Fruit fly (Drosophila melanogaster) whole organism, embryonic: Measurements from ENCODE around the gene CG10863.
A peak's percentile ranks its signal among the peaks of the same experiment; 100 is the strongest.

Experiments
- Blimp-1 ChIP-seq: fragments of 200-800 bp; sonication (Bioruptor generic); optimal IDR thresholded peaks from 3 replicates; lab custom pipeline; 2018; ENCODE audit warnings: missing biosample characterization, missing genetic modification characterization, mild to moderate bottlenecking, moderate library complexity, missing genetic modification reagents
- BtbVII ChIP-seq: fragments of 200-800 bp; sonication (Bioruptor generic); optimal IDR thresholded peaks from 3 replicates; lab custom pipeline; 2017; ENCODE audit warnings: missing biosample characterization, mild to moderate bottlenecking, missing genetic modification characterization
- CG10209 ChIP-seq: fragments of 200-800 bp; sonication (Bioruptor generic); optimal IDR thresholded peaks from 3 replicates; lab custom pipeline; 2017; ENCODE audit warnings: missing biosample characterization, mild to moderate bottlenecking, missing genetic modification characterization, missing genetic modification reagents
- CG11085 ChIP-seq: fragments of 200-800 bp; sonication (Bioruptor generic); IDR thresholded peaks from 2 replicates; pipeline ENCODE4 v1.3.6; 2022; ENCODE audit warnings: missing biosample characterization, missing genetic modification characterization
- CG12104 ChIP-seq: fragments of 200-800 bp; sonication (Bioruptor generic); optimal IDR thresholded peaks from 3 replicates; lab custom pipeline; 2016; ENCODE audit warnings: missing biosample characterization, missing genetic modification characterization
- CG13123 ChIP-seq: fragments of 200-800 bp; sonication (Bioruptor generic); optimal IDR thresholded peaks from 2 replicates; lab custom pipeline; 2016; ENCODE audit warnings: missing biosample characterization, missing genetic modification characterization
- CG13424 ChIP-seq: fragments of 200-800 bp; sonication (Bioruptor generic); optimal IDR thresholded peaks from 2 replicates; lab custom pipeline; 2019; ENCODE audit warnings: missing biosample characterization, mild to moderate bottlenecking, missing genetic modification characterization, moderate library complexity
- CG15073 ChIP-seq: fragments of 200-800 bp; sonication (Bioruptor generic); optimal IDR thresholded peaks from 2 replicates; lab custom pipeline; 2016; ENCODE audit warnings: missing biosample characterization, missing genetic modification characterization
- CG15479 ChIP-seq: fragments of 200-800 bp; sonication (Bioruptor generic); optimal IDR thresholded peaks from 3 replicates; lab custom pipeline; 2019; ENCODE audit warnings: missing biosample characterization, mild to moderate bottlenecking, missing genetic modification characterization, moderate library complexity
- CG17186 ChIP-seq: fragments of 200-800 bp; sonication (Bioruptor generic); optimal IDR thresholded peaks from 3 replicates; lab custom pipeline; 2017; ENCODE audit warnings: missing biosample characterization, missing genetic modification reagents, missing genetic modification characterization
- CG17612 ChIP-seq: fragments of 200-800 bp; sonication (Bioruptor generic); IDR thresholded peaks from 2 replicates; pipeline ENCODE4 v1.3.6; 2022; ENCODE audit warnings: missing biosample characterization, missing genetic modification characterization
- CG17802 ChIP-seq: fragments of 200-800 bp; sonication (Bioruptor generic); optimal IDR thresholded peaks from 2 replicates; lab custom pipeline; 2018; ENCODE audit warnings: missing biosample characterization, mild to moderate bottlenecking, missing genetic modification characterization, moderate library complexity
- CG2199 ChIP-seq: fragments of 200-800 bp; sonication (Bioruptor generic); IDR thresholded peaks from 3 replicates; pipeline ENCODE4 v1.3.6; 2022; ENCODE audit warnings: missing biosample characterization, missing genetic modification characterization
- CG2712 ChIP-seq: fragments of 200-800 bp; optimal IDR thresholded peaks from 3 replicates; lab custom pipeline; 2019; ENCODE audit warnings: missing biosample characterization, mild to moderate bottlenecking, missing genetic modification characterization, moderate library complexity
- CG30403 ChIP-seq: fragments of 200-800 bp; sonication (Bioruptor generic); optimal IDR thresholded peaks from 3 replicates; lab custom pipeline; 2016; ENCODE audit warnings: missing biosample characterization, missing genetic modification characterization
- CG3163 ChIP-seq: fragments of 200-800 bp; sonication (Bioruptor generic); optimal IDR thresholded peaks from 3 replicates; lab custom pipeline; 2016; ENCODE audit warnings: missing biosample characterization, missing genetic modification characterization
- CG3281 ChIP-seq: fragments of 200-800 bp; sonication (Bioruptor generic); optimal IDR thresholded peaks from 3 replicates; lab custom pipeline; 2017; ENCODE audit warnings: missing biosample characterization, mild to moderate bottlenecking, missing genetic modification characterization
- CG34422 ChIP-seq: fragments of 200-800 bp; sonication (Bioruptor generic); IDR thresholded peaks from 3 replicates; pipeline ENCODE4 v1.3.6; 2022; ENCODE audit warnings: missing biosample characterization, missing genetic modification characterization
- CG4282 ChIP-seq: fragments of 200-800 bp; sonication (Bioruptor generic); optimal IDR thresholded peaks from 2 replicates; lab custom pipeline; 2016; ENCODE audit warnings: missing biosample characterization, missing genetic modification characterization
- CG4360 ChIP-seq: fragments of 200-800 bp; sonication (Bioruptor generic); IDR thresholded peaks from 2 replicates; pipeline ENCODE4 v1.3.6; 2022; ENCODE audit warnings: missing biosample characterization, missing genetic modification characterization
- CG4404 ChIP-seq: fragments of 200-800 bp; sonication (Bioruptor generic); IDR thresholded peaks from 2 replicates; pipeline ENCODE4 v1.3.6; 2022; ENCODE audit warnings: missing biosample characterization, missing genetic modification characterization
- CG7745 ChIP-seq: fragments of 200-800 bp; sonication (Bioruptor generic); optimal IDR thresholded peaks from 2 replicates; lab custom pipeline; 2018; ENCODE audit warnings: missing biosample characterization, mild to moderate bottlenecking, missing genetic modification characterization, moderate library complexity
- D ChIP-seq, 2 experiments: fragments of 200-800 bp in 1 of 2; fragments of >200 bp in 1 of 2; sonication (Bioruptor generic) in 1 of 2; optimal IDR thresholded peaks; 2 replicates in 1 of 2; 3 replicates in 1 of 2; lab custom pipeline; 2017; ENCODE audit warnings: mild to moderate bottlenecking in 1 of 2, missing biosample characterization in 1 of 2, missing genetic modification characterization in 1 of 2, missing genetic modification reagents in 1 of 2
- Meics ChIP-seq: fragments of 200-800 bp; sonication (Bioruptor generic); optimal IDR thresholded peaks from 2 replicates; lab custom pipeline; 2017; ENCODE audit warnings: missing biosample characterization, mild to moderate bottlenecking, missing genetic modification characterization
- Oli ChIP-seq: fragments of 200-800 bp; sonication (Bioruptor generic); optimal IDR thresholded peaks from 2 replicates; lab custom pipeline; 2018; ENCODE audit warnings: missing biosample characterization, mild to moderate bottlenecking, missing genetic modification characterization, moderate library complexity
- Poxn ChIP-seq: fragments of 200-800 bp; sonication (Bioruptor generic); IDR thresholded peaks from 2 replicates; pipeline ENCODE4 v1.3.6; 2022; ENCODE audit warnings: missing biosample characterization, missing genetic modification characterization
- Six4 ChIP-seq: fragments of 200-800 bp; sonication (Bioruptor generic); optimal IDR thresholded peaks from 2 replicates; lab custom pipeline; 2016; ENCODE audit warnings: missing biosample characterization, missing genetic modification characterization
- ac ChIP-seq: fragments of 200-800 bp; sonication (Bioruptor generic); optimal IDR thresholded peaks from 3 replicates; lab custom pipeline; 2017; ENCODE audit warnings: missing biosample characterization, mild to moderate bottlenecking, missing genetic modification characterization
- ap ChIP-seq: fragments of 200-800 bp; sonication (Bioruptor generic); IDR thresholded peaks from 2 replicates; pipeline ENCODE4 v1.3.6; 2022; ENCODE audit warnings: missing biosample characterization, missing genetic modification characterization
- cas ChIP-seq: fragments of 200-800 bp; sonication (Bioruptor generic); IDR thresholded peaks from 2 replicates; pipeline ENCODE4 v1.3.6; 2022; ENCODE audit warnings: missing biosample characterization, missing genetic modification characterization
- chinmo ChIP-seq: fragments of 200-800 bp; sonication (Bioruptor generic); IDR thresholded peaks from 4 replicates; pipeline ENCODE4 v1.3.6; 2022; ENCODE audit warnings: missing biosample characterization, missing genetic modification characterization; ENCODE audit not compliant: partially characterized antibody
- dimm ChIP-seq: fragments of 200-800 bp; sonication (Bioruptor generic); IDR thresholded peaks from 2 replicates; pipeline ENCODE4 v1.3.6; 2022; ENCODE audit warnings: missing biosample characterization, missing genetic modification characterization
- esg ChIP-seq: fragments of 200-800 bp; sonication (Bioruptor generic); conservative IDR thresholded peaks from 2 replicates; pipeline ENCODE4 v1.3.6; 2022; ENCODE audit warnings: missing biosample characterization, missing genetic modification characterization
- fu2 ChIP-seq: fragments of 200-800 bp; sonication (Bioruptor generic); optimal IDR thresholded peaks from 2 replicates; lab custom pipeline; 2016; ENCODE audit warnings: missing biosample characterization, missing genetic modification characterization
- inv ChIP-seq: fragments of 200-800 bp; sonication (Bioruptor generic); IDR thresholded peaks from 2 replicates; pipeline ENCODE4 v1.3.6; 2022; ENCODE audit warnings: missing biosample characterization, missing genetic modification characterization; ENCODE audit not compliant: partially characterized antibody
- nerfin-2 ChIP-seq: fragments of 200-800 bp; sonication (Bioruptor generic); IDR thresholded peaks from 2 replicates; pipeline ENCODE4 v1.3.6; 2022; ENCODE audit warnings: missing biosample characterization, missing genetic modification characterization; ENCODE audit not compliant: partially characterized antibody
- otp ChIP-seq: fragments of 200-800 bp; sonication (Bioruptor generic); IDR thresholded peaks from 3 replicates; pipeline ENCODE4, ENCODE4 v1.3.6; 2022; ENCODE audit warnings: missing biosample characterization, missing genetic modification characterization
- prd ChIP-seq, 3 experiments: fragments of >200 bp in 2 of 3; fragments of 200-800 bp in 1 of 3; sonication (Bioruptor generic) in 1 of 3; optimal IDR thresholded peaks in 2 of 3; IDR thresholded peaks in 1 of 3; 2 replicates in 2 of 3; 3 replicates in 1 of 3; pipeline versions ENCODE4 v1.3.6 to Lab custom; 2017 to 2022; ENCODE audit warnings: missing biosample characterization in 1 of 3, missing genetic modification characterization in 1 of 3
- pros ChIP-seq: fragments of 200-800 bp; sonication (Bioruptor generic); optimal IDR thresholded peaks from 3 replicates; lab custom pipeline; 2019; ENCODE audit warnings: missing biosample characterization, mild to moderate bottlenecking, missing genetic modification characterization, moderate library complexity
- ranshi ChIP-seq: fragments of 200-800 bp; sonication (Bioruptor generic); IDR thresholded peaks from 2 replicates; pipeline ENCODE4 v1.3.6; 2022; ENCODE audit warnings: missing biosample characterization, missing genetic modification characterization
- scrt ChIP-seq: fragments of 200-800 bp; sonication (Bioruptor generic); optimal IDR thresholded peaks from 2 replicates; lab custom pipeline; 2018; ENCODE audit warnings: missing biosample characterization, mild to moderate bottlenecking, missing genetic modification characterization, moderate library complexity
- stwl ChIP-seq: fragments of 200-800 bp; sonication (Bioruptor generic); optimal IDR thresholded peaks from 3 replicates; lab custom pipeline; 2018; ENCODE audit warnings: missing biosample characterization, mild to moderate bottlenecking, missing genetic modification characterization, moderate library complexity
- tap ChIP-seq: fragments of 200-800 bp; optimal IDR thresholded peaks from 3 replicates; lab custom pipeline; 2019; ENCODE audit warnings: missing biosample characterization, mild to moderate bottlenecking, missing genetic modification characterization, moderate library complexity

The CG10863 gene

dm6 chr3L:3977622-3978355 lies 35.5 kb upstream of the CG10863 start (continued):
- peak; percentile 40 for TF ChIP-seq Blimp-1 (GFP tag; lab: Kevin White, UChicago)
- TF ChIP-seq CG13123 (GFP tag; lab: Kevin White, UChicago): no peak
- no peak for TF ChIP-seq Meics (GFP tag; lab: Kevin White, UChicago)
- no peak for TF ChIP-seq prd (optimal IDR thresholded peaks at IDR 0.05; lab: Kevin White, UChicago)
- peak; percentile 77 for TF ChIP-seq prd (GFP tag; IDR thresholded peaks at IDR 0.05; lab: Robert Waterston, UW)
- peak; percentile 23 for TF ChIP-seq CG15479 (GFP tag; lab: Kevin White, UChicago)
- TF ChIP-seq ap (GFP tag; lab: Robert Waterston, UW): no peak
- no peak for TF ChIP-seq otp (GFP tag; lab: Robert Waterston, UW)
- TF ChIP-seq CG10209: peak; percentile 9
- TF ChIP-seq fu2: no peak
- no peak for TF ChIP-seq BtbVII (GFP tag; lab: Kevin White, UChicago)
- no peak for TF ChIP-seq CG13424
- TF ChIP-seq ranshi (GFP tag; lab: Robert Waterston, UW): no peak
- TF ChIP-seq CG15073 (GFP tag; lab: Kevin White, UChicago): no peak
- TF ChIP-seq CG3281 (GFP tag; lab: Kevin White, UChicago): no peak
- TF ChIP-seq inv (GFP tag; lab: Robert Waterston, UW): no peak
- peak; percentile 27 for TF ChIP-seq stwl (tag; lab: Kevin White, UChicago)
- TF ChIP-seq nerfin-2 (GFP tag; lab: Robert Waterston, UW): no peak
- peak; percentile 20 for TF ChIP-seq Oli (tag; lab: Kevin White, UChicago)
- no peak for TF ChIP-seq CG11085 (GFP tag; lab: Robert Waterston, UW)
- no peak for TF ChIP-seq chinmo
- no peak for TF ChIP-seq CG17802 (tag; lab: Kevin White, UChicago)

- TF ChIP-seq CG4360 (GFP tag; lab: Robert Waterston, UW) (peak; percentile 98), cas (no peak), ac (peak; percentile 32), D (optimal IDR thresholded peaks at IDR 0.05; lab: Kevin White, UChicago) (peak; percentile 0), D (GFP tag; optimal IDR thresholded peaks at IDR 0.05; lab: Kevin White, UChicago) (no peak), scrt (peak; percentile 79), pros (GFP tag; lab: Kevin White, UChicago) (peak; percentile 92), CG7745 (tag; lab: Kevin White, UChicago) (no peak), CG2199 (0 out of 3 replicates have a peak, but pooled peaks have one; percentile 54), Meics (GFP tag; lab: Kevin White, UChicago) (no peak), CG2712 (tag; lab: Kevin White, UChicago) (no peak), tap (tag; lab: Kevin White, UChicago) (peak; percentile 61)
These were observed 34.2 kb upstream of the CG10863 start for dm6 chr3L:3976438-3976837.

- no peak for TF ChIP-seq CG17612 (GFP tag; lab: Robert Waterston, UW)
- no peak for TF ChIP-seq CG4404
- no peak for TF ChIP-seq Poxn
- TF ChIP-seq CG34422 (GFP tag; lab: Robert Waterston, UW): no peak
- TF ChIP-seq CG4282 (GFP tag; lab: Kevin White, UChicago): no peak
- TF ChIP-seq esg (GFP tag; lab: Robert Waterston, UW): no peak
- no peak for TF ChIP-seq dimm
- no peak for TF ChIP-seq CG3163
- TF ChIP-seq CG12104 (GFP tag; lab: Kevin White, UChicago): no peak
- TF ChIP-seq CG30403 (GFP tag; lab: Kevin White, UChicago): no peak
- no peak for TF ChIP-seq CG17186 (GFP tag; lab: Kevin White, UChicago)
- no peak for TF ChIP-seq Six4 (GFP tag; lab: Kevin White, UChicago)
- TF ChIP-seq, all 482 proteins: peak for 0
These were observed 30.3 kb upstream of the CG10863 start, which contains the start of gene CG43915 for dm6 chr3L:3972599-3972998. Gene CG43915, plus strand, starts transcription at chr3L:3972899.
